Worm (Caenorhabditis elegans) whole organism, young adult: Measurements from ENCODE around the gene vps-50.

ENCODE experiments used
- B0261.1 ChIP-seq: sonication (generic microtip); optimal IDR thresholded peaks from 2 replicates; lab custom pipeline; 2016; ENCODE audit warnings: mild to moderate bottlenecking, missing genetic modification characterization, moderate library complexity, missing compliant biosample characterization
- B0336.3 ChIP-seq: fragments of 200-800 bp; sonication (Bioruptor generic); IDR thresholded peaks from 2 replicates; pipeline ENCODE4 v1.3.6; 2022; ENCODE audit warnings: missing genetic modification characterization, missing compliant biosample characterization
- F10E7.11 ChIP-seq: sonication (generic microtip); optimal IDR thresholded peaks from 2 replicates; lab custom pipeline; 2017; ENCODE audit warnings: mild to moderate bottlenecking, missing genetic modification characterization, moderate library complexity, missing compliant biosample characterization
- F49E8.2 ChIP-seq: sonication (generic microtip); optimal IDR thresholded peaks from 3 replicates; lab custom pipeline; 2017; ENCODE audit warnings: missing genetic modification characterization, mild to moderate bottlenecking, missing compliant biosample characterization, antibody characterized with exemption, moderate library complexity; ENCODE audit not compliant: insufficient read depth
- F57C9.4 ChIP-seq: sonication (generic microtip); optimal IDR thresholded peaks from 2 replicates; lab custom pipeline; 2017; ENCODE audit warnings: mild to moderate bottlenecking, missing genetic modification characterization, missing compliant biosample characterization
- Y53F4B.3 ChIP-seq: fragments of 200-800 bp; sonication (Bioruptor generic); IDR thresholded peaks from 2 replicates; pipeline ENCODE4 v1.3.6; 2022; ENCODE audit warnings: missing genetic modification reagents, missing genetic modification characterization, missing compliant biosample characterization
- aptf-2 ChIP-seq: fragments of 200-800 bp; sonication (Bioruptor generic); conservative IDR thresholded peaks from 2 replicates; pipeline ENCODE4 v1.3.6; 2022; ENCODE audit warnings: missing genetic modification reagents, missing genetic modification characterization, missing compliant biosample characterization
- athp-1 ChIP-seq: sonication (generic microtip); optimal IDR thresholded peaks from 2 replicates; lab custom pipeline; 2017; ENCODE audit warnings: mild to moderate bottlenecking, missing genetic modification characterization, missing compliant biosample characterization
- attf-6 ChIP-seq: fragments of 200-800 bp; sonication (Bioruptor generic); IDR thresholded peaks from 2 replicates; pipeline ENCODE4 v1.3.6; 2022; ENCODE audit warnings: missing genetic modification reagents, missing genetic modification characterization, missing compliant biosample characterization
- bed-1 ChIP-seq: fragments of 200-800 bp; sonication (Bioruptor generic); IDR thresholded peaks from 2 replicates; pipeline ENCODE4 v1.3.6; 2022; ENCODE audit warnings: missing genetic modification reagents, missing genetic modification characterization, missing compliant biosample characterization
- ceh-100 ChIP-seq: fragments of 200-800 bp; sonication (Bioruptor generic); IDR thresholded peaks from 2 replicates; pipeline ENCODE4 v1.3.6; 2022; ENCODE audit warnings: missing genetic modification reagents, missing genetic modification characterization, missing compliant biosample characterization
- ceh-58 ChIP-seq: fragments of 200-800 bp; sonication (Bioruptor generic); IDR thresholded peaks from 2 replicates; pipeline ENCODE4 v1.3.6; 2022; ENCODE audit warnings: missing genetic modification characterization, missing compliant biosample characterization
- ceh-79 ChIP-seq: sonication (generic microtip); optimal IDR thresholded peaks from 2 replicates; lab custom pipeline; 2017; ENCODE audit warnings: mild to moderate bottlenecking, missing genetic modification characterization, missing compliant biosample characterization
- ceh-91 ChIP-seq: fragments of 200-800 bp; sonication (Bioruptor generic); IDR thresholded peaks from 2 replicates; pipeline ENCODE4 v1.3.6; 2022; ENCODE audit warnings: missing genetic modification reagents, missing genetic modification characterization, missing compliant biosample characterization
- dox-1 ChIP-seq: fragments of 200-800 bp; sonication (Bioruptor generic); IDR thresholded peaks from 2 replicates; pipeline ENCODE4 v1.3.6; 2022; ENCODE audit warnings: missing genetic modification reagents, missing genetic modification characterization, missing compliant biosample characterization
- efl-1 ChIP-seq: fragments of 150-350 bp; optimal IDR thresholded peaks from 2 replicates; lab custom pipeline; 2014; ENCODE audit warnings: missing biosample characterization, missing genetic modification reagents, missing genetic modification characterization
- ekl-4 ChIP-seq: fragments of 200-800 bp; sonication (Bioruptor generic); IDR thresholded peaks from 2 replicates; pipeline ENCODE4 v1.3.6; 2022; ENCODE audit warnings: missing genetic modification reagents, missing genetic modification characterization, missing compliant biosample characterization
- him-1 ChIP-seq: sonication (generic microtip); optimal IDR thresholded peaks from 2 replicates; lab custom pipeline; 2016; ENCODE audit warnings: missing genotype, missing genetic modification reagents, missing genetic modification characterization, missing compliant biosample characterization
- hmg-20 ChIP-seq: fragments of 200-800 bp; sonication (Bioruptor generic); IDR thresholded peaks from 2 replicates; pipeline ENCODE4 v1.3.6; 2022; ENCODE audit warnings: missing genetic modification reagents, missing genetic modification characterization, missing compliant biosample characterization
- hrde-1 ChIP-seq: sonication (generic microtip); optimal IDR thresholded peaks from 2 replicates; lab custom pipeline; 2016; ENCODE audit warnings: missing genetic modification characterization, mild to moderate bottlenecking, missing compliant biosample characterization, moderate library complexity, missing genotype, missing genetic modification reagents, borderline replicate concordance
- hsf-1 ChIP-seq: fragments of 200-800 bp; sonication (Bioruptor generic); IDR thresholded peaks from 2 replicates; pipeline ENCODE4 v1.3.6; 2022; ENCODE audit warnings: missing genetic modification reagents, missing genetic modification characterization, missing compliant biosample characterization
- lag-1 ChIP-seq: fragments of 200-800 bp; sonication (Bioruptor generic); IDR thresholded peaks from 2 replicates; pipeline ENCODE4 v1.3.6; 2022; ENCODE audit warnings: missing genetic modification reagents, missing genetic modification characterization, missing compliant biosample characterization
- lin-26 ChIP-seq: fragments of 200-800 bp; sonication (Bioruptor generic); IDR thresholded peaks from 2 replicates; pipeline ENCODE4 v1.3.6; 2022; ENCODE audit warnings: missing genetic modification reagents, missing genetic modification characterization, missing compliant biosample characterization
- lin-35 ChIP-seq, 3 experiments: fragments of 150-350 bp in 2 of 3; sonication (generic microtip) in 1 of 3; optimal IDR thresholded peaks; 2 replicates each; lab custom pipeline; 2014 to 2018; ENCODE audit warnings: missing biosample characterization in 3 of 3, missing genetic modification characterization in 3 of 3, missing genetic modification reagents in 3 of 3
- lin-40 ChIP-seq: sonication (generic microtip); optimal IDR thresholded peaks from 2 replicates; lab custom pipeline; 2016; ENCODE audit warnings: missing genetic modification characterization, mild to moderate bottlenecking, missing compliant biosample characterization, missing genotype, missing genetic modification reagents
- lin-54 ChIP-seq: fragments of 200-800 bp; sonication (Bioruptor generic); optimal IDR thresholded peaks from 2 replicates; lab custom pipeline; 2018; ENCODE audit warnings: mild to moderate bottlenecking, missing genetic modification characterization, missing compliant biosample characterization
- madf-6 ChIP-seq: fragments of 200-800 bp; sonication (Bioruptor generic); IDR thresholded peaks from 2 replicates; pipeline ENCODE4 v1.3.6; 2022; ENCODE audit warnings: missing genetic modification reagents, missing genetic modification characterization, missing compliant biosample characterization
- madf-8 ChIP-seq: fragments of 200-800 bp; sonication (Bioruptor generic); conservative IDR thresholded peaks from 2 replicates; pipeline ENCODE4 v1.3.6; 2022; ENCODE audit warnings: missing genetic modification reagents, missing genetic modification characterization, missing compliant biosample characterization
- mcd-1 ChIP-seq: fragments of 200-800 bp; sonication (Bioruptor generic); IDR thresholded peaks from 2 replicates; pipeline ENCODE4 v1.3.6; 2022; ENCODE audit warnings: missing genetic modification reagents, missing genetic modification characterization, missing compliant biosample characterization
- mel-28 ChIP-seq: sonication (generic microtip); optimal IDR thresholded peaks from 2 replicates; lab custom pipeline; 2016; ENCODE audit warnings: borderline replicate concordance, mild to moderate bottlenecking, missing genetic modification characterization, missing compliant biosample characterization
- mes-4 ChIP-seq: sonication (generic microtip); optimal IDR thresholded peaks from 2 replicates; lab custom pipeline; 2016; ENCODE audit warnings: missing genotype, missing genetic modification characterization, missing compliant biosample characterization
- nfya-1 ChIP-seq: sonication (generic microtip); optimal IDR thresholded peaks from 2 replicates; lab custom pipeline; 2017; ENCODE audit warnings: antibody characterized with exemption, missing compliant biosample characterization, missing genetic modification characterization, borderline replicate concordance; ENCODE audit not compliant: insufficient read depth
- nfya-2 ChIP-seq: fragments of 200-800 bp; sonication (Bioruptor generic); IDR thresholded peaks from 2 replicates; pipeline ENCODE4 v1.3.6; 2022; ENCODE audit warnings: missing genetic modification reagents, missing genetic modification characterization, missing compliant biosample characterization
- nhr-179 ChIP-seq: sonication (generic microtip); optimal IDR thresholded peaks from 2 replicates; lab custom pipeline; 2016; ENCODE audit warnings: mild to moderate bottlenecking, missing genetic modification characterization, missing compliant biosample characterization
- pbrm-1 ChIP-seq: fragments of 200-800 bp; sonication (Bioruptor generic); IDR thresholded peaks from 2 replicates; pipeline ENCODE4 v1.3.6; 2022; ENCODE audit warnings: missing genetic modification reagents, missing genetic modification characterization, missing compliant biosample characterization
- repo-1 ChIP-seq: sonication (generic microtip); optimal IDR thresholded peaks from 2 replicates; lab custom pipeline; 2017; ENCODE audit warnings: mild to moderate bottlenecking, missing genetic modification characterization, missing compliant biosample characterization
- rpc-1 ChIP-seq, 2 experiments: fragments of 150-350 bp in 1 of 2; sonication (generic microtip) in 1 of 2; optimal IDR thresholded peaks; 2 replicates each; lab custom pipeline; 2014 to 2018; ENCODE audit warnings: missing biosample characterization in 1 of 2, missing genetic modification characterization in 1 of 2, missing genetic modification reagents in 1 of 2, missing genotype in 1 of 2
- sea-2 ChIP-seq: fragments of 200-800 bp; sonication (Bioruptor generic); IDR thresholded peaks from 2 replicates; pipeline ENCODE4 v1.3.6; 2022; ENCODE audit warnings: missing genetic modification characterization, missing compliant biosample characterization
- snpc-1.3 ChIP-seq: sonication (generic microtip); optimal IDR thresholded peaks from 2 replicates; lab custom pipeline; 2017; ENCODE audit warnings: missing genetic modification characterization, mild to moderate bottlenecking, missing compliant biosample characterization, antibody characterized with exemption, moderate library complexity, missing genotype, missing genetic modification reagents; ENCODE audit not compliant: insufficient read depth
- sptf-2 ChIP-seq: fragments of 200-800 bp; sonication (Bioruptor generic); optimal IDR thresholded peaks from 2 replicates; lab custom pipeline; 2018; ENCODE audit warnings: mild to moderate bottlenecking, missing genetic modification characterization, missing compliant biosample characterization
- tbp1 ChIP-seq: fragments of 200-800 bp; sonication (Bioruptor generic); optimal IDR thresholded peaks from 2 replicates; lab custom pipeline; 2018; ENCODE audit warnings: mild to moderate bottlenecking, missing genetic modification characterization, missing compliant biosample characterization
- tbx-9 ChIP-seq: sonication (generic microtip); optimal IDR thresholded peaks from 2 replicates; lab custom pipeline; 2016; ENCODE audit warnings: borderline replicate concordance, missing genetic modification characterization, inconsistent platforms, missing compliant biosample characterization
- unc-130 ChIP-seq: sonication (generic microtip); optimal IDR thresholded peaks from 2 replicates; lab custom pipeline; 2016; ENCODE audit warnings: missing genetic modification reagents, missing genetic modification characterization, missing compliant biosample characterization
- unc-62 ChIP-seq: fragments of 150-350 bp; optimal IDR thresholded peaks from 2 replicates; lab custom pipeline; 2014; ENCODE audit warnings: missing biosample characterization, missing genetic modification reagents, missing genetic modification characterization
- xnd-1 ChIP-seq: sonication (generic microtip); optimal IDR thresholded peaks from 2 replicates; lab custom pipeline; 2016; ENCODE audit warnings: missing genotype, missing genetic modification reagents, missing genetic modification characterization, missing compliant biosample characterization
- ztf-26 ChIP-seq: sonication (generic microtip); optimal IDR thresholded peaks from 2 replicates; lab custom pipeline; 2017; ENCODE audit warnings: missing genetic modification characterization, missing compliant biosample characterization

Gene vps-50

DNA sequence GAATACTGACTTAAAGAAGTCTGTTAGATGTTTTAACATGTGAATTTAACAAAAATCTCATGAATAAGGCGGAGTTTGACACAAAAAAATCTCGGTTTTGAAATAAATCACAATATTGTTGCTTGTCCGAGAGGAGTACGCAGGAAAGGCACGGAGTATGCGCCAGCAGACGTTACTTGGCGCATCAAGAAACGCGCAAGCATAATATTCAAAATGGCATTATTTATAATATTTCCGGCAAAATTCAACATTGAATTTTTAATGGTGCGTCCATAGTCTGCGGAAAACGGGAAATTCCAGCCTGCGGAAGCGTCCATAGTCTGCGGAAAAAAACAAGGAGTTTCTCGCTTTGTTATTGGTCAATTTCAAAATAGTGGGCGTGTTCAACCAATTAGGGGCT lies 24.1 kb upstream of the vps-50 start, which contains the start of gene pde-12 (continued):
- TF ChIP-seq attf-6 (GFP tag; lab: Robert Waterston, UW), result no peak
- no peak for TF ChIP-seq nhr-179
- TF ChIP-seq nfya-1 (tag; lab: Kevin White, UChicago), result no peak
- TF ChIP-seq xnd-1 (tag; lab: Kevin White, UChicago), result peak; percentile 31
- peak; percentile 85 for TF ChIP-seq lin-54 (GFP tag; lab: Kevin White, UChicago)
- TF ChIP-seq, all 124 proteins: peak for 34

DNA sequence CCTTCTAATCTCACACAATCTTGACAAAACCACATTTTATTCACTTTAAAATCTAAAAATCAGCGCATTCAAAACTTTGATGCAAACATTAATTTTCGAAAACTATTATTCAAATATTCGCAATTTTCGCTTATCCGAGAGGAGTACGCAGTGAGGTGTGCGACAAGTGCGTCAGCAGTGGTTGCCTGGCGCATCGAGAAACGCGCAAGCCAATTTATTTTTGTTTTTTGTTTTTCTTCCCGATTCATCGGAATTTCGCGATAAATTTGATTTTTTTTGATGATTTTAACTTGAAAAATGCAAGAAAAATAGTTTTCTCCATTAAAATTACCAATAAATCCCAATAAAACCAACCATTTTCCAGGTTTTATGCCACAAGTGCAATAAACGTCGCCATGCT lies 20.1 kb upstream of the vps-50 start, which contains the start of the genes fbxb-85 and hex-3:
fbxb-85 (minus strand) TSS at position 106 of the 400 bp plus-strand sequence.
hex-3 (plus strand) TSS at position 365 of the 400 bp plus-strand sequence.
- TF ChIP-seq ceh-91 (peak; percentile 80), hrde-1 (tag; lab: Kevin White, UChicago) (peak; percentile 76), lin-40 (peak; percentile 96), unc-130 (GFP tag; lab: Kevin White, UChicago) (peak; percentile 77), mes-4 (tag; lab: Kevin White, UChicago) (no peak), ceh-100 (GFP tag; lab: Robert Waterston, UW) (peak; percentile 93), athp-1 (tag; lab: Kevin White, UChicago) (peak; percentile 68), efl-1 (GFP tag; lab: Kevin White, UChicago) (peak; percentile 71), snpc-1.3 (tag; lab: Kevin White, UChicago) (peak; percentile 87), nfya-2 (0 out of 2 replicates have a peak, but pooled peaks have one; percentile 56), ceh-58 (GFP tag; lab: Robert Waterston, UW) (no peak), B0261.1 (tag; lab: Kevin White, UChicago) (no peak), sptf-2 (GFP tag; lab: Kevin White, UChicago) (no peak), mcd-1 (GFP tag; lab: Robert Waterston, UW) (peak; percentile 95), repo-1 (peak; percentile 90), F57C9.4 (tag; lab: Kevin White, UChicago) (peak; percentile 22), ztf-26 (tag; lab: Kevin White, UChicago) (peak; percentile 86), mel-28 (tag; lab: Kevin White, UChicago) (peak; percentile 64), ceh-79 (tag; lab: Kevin White, UChicago) (no peak), B0336.3 (GFP tag; lab: Robert Waterston, UW) (peak; percentile 94), aptf-2 (GFP tag; lab: Robert Waterston, UW) (no peak), tbp1 (peak; percentile 71), madf-8 (GFP tag; lab: Robert Waterston, UW) (peak; percentile 73), dox-1 (GFP tag; lab: Robert Waterston, UW) (no peak; the same call in 1 of the 2 replicates), hmg-20 (GFP tag; lab: Robert Waterston, UW) (peak; percentile 85), tbx-9 (tag; lab: Kevin White, UChicago) (no peak), attf-6 (GFP tag; lab: Robert Waterston, UW) (no peak), F49E8.2 (peak; percentile 65), pbrm-1 (GFP tag; lab: Robert Waterston, UW) (peak; percentile 93), lin-26 (GFP tag; lab: Robert Waterston, UW) (peak; percentile 48; the same call in 1 of the 2 replicates), him-1 (tag; lab: Kevin White, UChicago) (peak; percentile 42), lag-1 (GFP tag; lab: Robert Waterston, UW) (0 out of 2 replicates have a peak, but pooled peaks have one; percentile 35), ekl-4 (GFP tag; lab: Robert Waterston, UW) (peak; percentile 93), hsf-1 (GFP tag; lab: Robert Waterston, UW) (peak; percentile 81), madf-6 (peak; percentile 88), unc-62 (GFP tag; lab: Kevin White, UChicago) (no peak), rpc-1 (optimal IDR thresholded peaks at IDR 0.05; lab: Kevin White, UChicago) (no peak), rpc-1 (tag; optimal IDR thresholded peaks at IDR 0.05; lab: Kevin White, UChicago) (no peak), lin-35 (GFP tag; optimal IDR thresholded peaks at IDR 0.05; lab: Kevin White, UChicago) (peak; percentile 30 to 95 (median 76)), Y53F4B.3 (GFP tag; lab: Robert Waterston, UW) (no peak), sea-2 (GFP tag; lab: Robert Waterston, UW) (0 out of 2 replicates have a peak, but pooled peaks have one; percentile 50), F10E7.11 (tag; lab: Kevin White, UChicago) (peak; percentile 67), bed-1 (no peak)
